Worm (Caenorhabditis elegans) whole organism, midembryonic: ENCODE results near the gene bet-2.

ENCODE experiments used
- cog-1 ChIP-seq: sonication (generic microtip); optimal IDR thresholded peaks from 2 replicates; lab custom pipeline; 2016; ENCODE audit warnings: missing genetic modification characterization, missing compliant biosample characterization
- flt-1 ChIP-seq: fragments of 200-800 bp; sonication (Bioruptor generic); IDR thresholded peaks from 2 replicates; pipeline ENCODE4 v1.3.6; 2022; ENCODE audit warnings: missing genetic modification characterization, missing compliant biosample characterization
- ref-1 ChIP-seq: fragments of 200-800 bp; sonication (Bioruptor generic); conservative IDR thresholded peaks from 2 replicates; pipeline ENCODE4 v1.3.6; 2022; ENCODE audit warnings: missing genetic modification reagents, missing genetic modification characterization, missing compliant biosample characterization

- TF ChIP-seq cog-1 (tag; lab: Kevin White, UChicago) (no peak), ref-1 (no peak), flt-1 (no peak)
Measured at ce11 chrX:10553048-10553447, 16.0 kb upstream of the bet-2 start.
